Fruit fly (Drosophila melanogaster): ENCODE measurements around the gene mRpS18C.

DNA sequence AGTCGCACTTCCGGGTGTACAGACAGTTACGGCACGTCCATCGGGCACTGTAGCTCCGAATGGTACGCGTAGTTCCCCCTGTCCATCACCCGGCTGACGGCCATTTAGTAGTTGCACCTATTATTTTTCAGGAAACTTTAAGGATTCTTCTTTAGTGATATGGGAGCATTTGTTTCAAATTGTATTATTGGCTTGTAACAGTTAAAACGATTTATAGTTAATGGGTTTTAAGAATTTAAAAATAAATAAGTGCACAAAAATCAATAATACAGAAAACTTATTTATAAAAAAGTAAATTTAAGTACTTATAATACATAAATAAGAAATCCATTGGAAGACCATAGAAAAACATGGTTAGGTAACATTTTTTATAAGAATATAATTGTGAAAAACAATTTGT, 903 bp upstream of the mRpS18C start, which contains the start of the genes CG2217 and CG42740:
- no peak for TF ChIP-seq N (GFP tag; optimal IDR thresholded peaks at IDR 0.05)
- no peak for TF ChIP-seq brk (GFP tag; optimal IDR thresholded peaks at IDR 0.05)
- TF ChIP-seq psq (GFP tag; optimal IDR thresholded peaks at IDR 0.05) = no peak
- TF ChIP-seq Dfd (GFP tag; optimal IDR thresholded peaks at IDR 0.05) = no peak
- no peak for TF ChIP-seq CrebA (GFP tag; optimal IDR thresholded peaks at IDR 0.05; ENCODE audit: borderline replicate concordance)
- no peak for TF ChIP-seq woc (GFP tag; optimal IDR thresholded peaks at IDR 0.05)
- TF ChIP-seq dl (GFP tag; optimal IDR thresholded peaks at IDR 0.05; ENCODE audit: insufficient read depth in 1 of 2, partially characterized antibody in 2 of 2) = no peak
- TF ChIP-seq usp (GFP tag; optimal IDR thresholded peaks at IDR 0.05) = no peak
- TF ChIP-seq Myc (optimal IDR thresholded peaks at IDR 0.05) = no peak
- no peak for TF ChIP-seq Hr83 (GFP tag; optimal IDR thresholded peaks at IDR 0.05; ENCODE audit: poor library complexity, severe bottlenecking)
- no peak for TF ChIP-seq dsf (GFP tag; optimal IDR thresholded peaks at IDR 0.05; ENCODE audit: borderline replicate concordance)

All from whole organism, wandering third instar larva.